Fruit fly (Drosophila melanogaster) whole organism, pupa: Measurements from ENCODE around the gene Tcs3.

Source experiments
- CG10348 ChIP-seq: fragments of 200-800 bp; sonication (Bioruptor generic); IDR thresholded peaks from 2 replicates; pipeline ENCODE4 v1.3.6; 2022; ENCODE audit warnings: missing biosample characterization, missing genetic modification characterization
- CG12605 ChIP-seq: fragments of 200-800 bp; sonication (Bioruptor generic); IDR thresholded peaks from 2 replicates; pipeline ENCODE4 v1.3.6; 2022; ENCODE audit warnings: missing biosample characterization, missing genetic modification characterization
- CG13204 ChIP-seq: fragments of 200-800 bp; sonication (Bioruptor generic); optimal IDR thresholded peaks from 2 replicates; lab custom pipeline; 2018; ENCODE audit warnings: missing biosample characterization, mild to moderate bottlenecking, missing genetic modification characterization, moderate library complexity
- CG14655 ChIP-seq: fragments of 200-800 bp; sonication (Bioruptor generic); optimal IDR thresholded peaks from 3 replicates; lab custom pipeline; 2017; ENCODE audit warnings: mild to moderate bottlenecking, missing biosample characterization, missing genetic modification reagents, missing genetic modification characterization
- CG15710 ChIP-seq: fragments of 200-800 bp; sonication (Bioruptor generic); optimal IDR thresholded peaks from 2 replicates; lab custom pipeline; 2018; ENCODE audit warnings: missing biosample characterization, mild to moderate bottlenecking, missing genetic modification characterization, moderate library complexity
- CG17806 ChIP-seq: fragments of 200-800 bp; sonication (Bioruptor generic); optimal IDR thresholded peaks from 2 replicates; lab custom pipeline; 2018; ENCODE audit warnings: missing biosample characterization, mild to moderate bottlenecking, missing genetic modification characterization, moderate library complexity
- CG32121 ChIP-seq: fragments of 200-800 bp; sonication (Bioruptor generic); IDR thresholded peaks from 2 replicates; pipeline ENCODE4 v1.3.6; 2022; ENCODE audit warnings: missing biosample characterization, missing genetic modification characterization
- CG34367 ChIP-seq: fragments of 200-800 bp; sonication (Bioruptor generic); optimal IDR thresholded peaks from 2 replicates; lab custom pipeline; 2018; ENCODE audit warnings: missing biosample characterization, mild to moderate bottlenecking, missing genetic modification characterization
- CG4496 ChIP-seq: fragments of 200-800 bp; sonication (Bioruptor generic); IDR thresholded peaks from 3 replicates; pipeline ENCODE4 v1.3.6; 2022; ENCODE audit warnings: missing biosample characterization, missing genetic modification characterization
- CG8159 ChIP-seq: fragments of 200-800 bp; sonication (Bioruptor generic); optimal IDR thresholded peaks from 3 replicates; lab custom pipeline; 2018; ENCODE audit warnings: missing biosample characterization, mild to moderate bottlenecking, missing genetic modification characterization, moderate library complexity
- CG8301 ChIP-seq: fragments of 200-800 bp; sonication (Bioruptor generic); optimal IDR thresholded peaks from 2 replicates; lab custom pipeline; 2018; ENCODE audit warnings: missing biosample characterization, mild to moderate bottlenecking, missing genetic modification characterization
- CG9948 ChIP-seq: fragments of 200-800 bp; sonication (Bioruptor generic); optimal IDR thresholded peaks from 2 replicates; lab custom pipeline; 2018; ENCODE audit warnings: missing biosample characterization, mild to moderate bottlenecking, missing genetic modification characterization, moderate library complexity
- D1 ChIP-seq: fragments of 200-800 bp; sonication (Bioruptor generic); optimal IDR thresholded peaks from 2 replicates; lab custom pipeline; 2018; ENCODE audit warnings: missing biosample characterization, mild to moderate bottlenecking, missing genetic modification characterization, moderate library complexity
- EcR ChIP-seq: fragments of 200-800 bp; sonication (Bioruptor generic); optimal IDR thresholded peaks from 3 replicates; lab custom pipeline; 2019; ENCODE audit warnings: missing biosample characterization, missing genetic modification characterization, mild to moderate bottlenecking, moderate library complexity, missing genetic modification reagents
- Ets98B ChIP-seq: fragments of 200-800 bp; sonication (Bioruptor generic); IDR thresholded peaks from 2 replicates; pipeline ENCODE4 v1.3.6; 2022; ENCODE audit warnings: missing biosample characterization, missing genetic modification characterization
- Pif1A ChIP-seq: fragments of 200-800 bp; sonication (Bioruptor generic); optimal IDR thresholded peaks from 3 replicates; lab custom pipeline; 2016; ENCODE audit warnings: missing biosample characterization, missing genetic modification characterization
- Pif1B ChIP-seq: fragments of 200-800 bp; sonication (Bioruptor generic); optimal IDR thresholded peaks from 3 replicates; lab custom pipeline; 2016; ENCODE audit warnings: missing biosample characterization, missing genetic modification characterization
- Snoo ChIP-seq: fragments of 200-800 bp; sonication (Bioruptor generic); optimal IDR thresholded peaks from 3 replicates; lab custom pipeline; 2017; ENCODE audit warnings: missing biosample characterization, mild to moderate bottlenecking, missing genetic modification characterization, inconsistent platforms
- fd96Ca ChIP-seq: fragments of 200-800 bp; sonication (Bioruptor generic); IDR thresholded peaks from 3 replicates; pipeline ENCODE4 v1.3.6; 2022; ENCODE audit warnings: missing biosample characterization, missing genetic modification characterization
- gl ChIP-seq: fragments of 200-800 bp; sonication (Bioruptor generic); optimal IDR thresholded peaks from 2 replicates; lab custom pipeline; 2018; ENCODE audit warnings: missing biosample characterization, mild to moderate bottlenecking, missing genetic modification characterization
- rn ChIP-seq: fragments of 200-800 bp; sonication (Bioruptor generic); IDR thresholded peaks from 2 replicates; pipeline ENCODE4 v1.3.6; 2022; ENCODE audit warnings: missing biosample characterization, missing genetic modification characterization

Tcs3 gene

dm6 chr3L:16384145-16384705, 32.4 kb downstream of the Tcs3 start:
- TF ChIP-seq CG32121 (GFP tag; lab: Robert Waterston, UW) (no peak), CG12605 (GFP tag; lab: Robert Waterston, UW) (peak; percentile 37; the same call in 1 of the 2 replicates), CG4496 (GFP tag; lab: Robert Waterston, UW) (peak; percentile 41; the same call in 1 of the 3 replicates), gl (tag; lab: Kevin White, UChicago) (peak; percentile 18), CG8301 (peak; percentile 12), Ets98B (GFP tag; lab: Robert Waterston, UW) (0 out of 2 replicates have a peak, but pooled peaks have one; percentile 32), fd96Ca (GFP tag; lab: Robert Waterston, UW) (peak; percentile 40; the same call in 1 of the 3 replicates), CG13204 (GFP tag; lab: Kevin White, UChicago) (no peak)

- TF ChIP-seq CG8159 (tag; lab: Kevin White, UChicago) (no peak), rn (GFP tag; lab: Robert Waterston, UW) (no peak), CG32121 (GFP tag; lab: Robert Waterston, UW) (no peak), Pif1B (GFP tag; lab: Kevin White, UChicago) (no peak), CG12605 (GFP tag; lab: Robert Waterston, UW) (0 out of 2 replicates have a peak, but pooled peaks have one; percentile 14), Snoo (no peak), CG9948 (tag; lab: Kevin White, UChicago) (no peak), CG34367 (tag; lab: Kevin White, UChicago) (no peak), gl (tag; lab: Kevin White, UChicago) (no peak), Pif1A (GFP tag; lab: Kevin White, UChicago) (peak; percentile 43), CG8301 (no peak), EcR (GFP tag; lab: Kevin White, UChicago) (peak; percentile 93), CG4496 (GFP tag; lab: Robert Waterston, UW) (0 out of 3 replicates have a peak, but pooled peaks have one; percentile 52), D1 (tag; lab: Kevin White, UChicago) (no peak), CG15710 (tag; lab: Kevin White, UChicago) (no peak), CG10348 (GFP tag; lab: Robert Waterston, UW) (no peak), CG17806 (no peak), Ets98B (GFP tag; lab: Robert Waterston, UW) (no peak), fd96Ca (GFP tag; lab: Robert Waterston, UW) (no peak; the same call in 2 of the 3 replicates), CG13204 (GFP tag; lab: Kevin White, UChicago) (no peak), CG14655 (GFP tag; lab: Kevin White, UChicago) (no peak)
These were observed 33.6 kb downstream of the Tcs3 start for dm6 chr3L:16385252-16385879.

DNA sequence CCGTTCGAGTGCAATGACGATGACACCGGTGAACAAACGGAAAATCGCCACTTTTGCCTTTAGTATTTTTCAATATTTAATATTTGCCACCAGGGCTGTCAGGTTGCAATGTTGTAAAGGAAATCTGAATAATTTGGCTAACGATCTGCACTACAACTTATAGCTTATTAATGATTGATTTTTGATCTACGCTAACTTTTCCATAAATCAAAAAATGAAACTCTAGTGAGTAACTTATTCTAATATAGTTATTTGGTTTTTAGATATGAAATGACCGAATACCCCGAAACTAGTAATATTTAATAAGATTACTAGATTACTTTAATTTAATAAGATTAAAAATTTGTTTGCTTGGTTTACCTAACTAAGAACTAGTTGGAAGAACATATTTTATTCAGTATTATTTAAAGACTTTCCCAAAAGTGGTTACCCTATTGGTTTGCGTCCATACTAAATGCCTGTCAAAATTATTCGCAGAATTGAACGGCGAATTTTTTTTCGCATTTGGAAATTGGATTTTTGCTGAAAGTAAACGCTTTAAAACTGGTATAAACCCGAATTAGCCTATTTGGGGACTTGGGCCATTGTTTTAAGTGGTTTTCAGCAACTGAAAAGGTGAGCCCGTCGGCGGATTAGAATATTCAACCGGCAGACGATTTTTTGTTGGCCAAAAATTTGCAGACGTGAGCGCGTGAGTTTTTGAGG, 34.2 kb downstream of the Tcs3 start, which contains the start of the genes Agpat3 and RAF2:
TSS of gene Agpat3 (minus strand) at position 78 of the 705 bp plus-strand sequence.
TSS of gene RAF2 (plus strand) at position 448 of the 705 bp plus-strand sequence.
- TF ChIP-seq CG9948 (tag; lab: Kevin White, UChicago) (peak; percentile 35), Snoo (no peak), rn (GFP tag; lab: Robert Waterston, UW) (0 out of 2 replicates have a peak, but pooled peaks have one; percentile 13), CG13204 (GFP tag; lab: Kevin White, UChicago) (no peak), Ets98B (GFP tag; lab: Robert Waterston, UW) (no peak), CG17806 (peak; percentile 34), Pif1A (GFP tag; lab: Kevin White, UChicago) (no peak), D1 (tag; lab: Kevin White, UChicago) (no peak), CG12605 (GFP tag; lab: Robert Waterston, UW) (0 out of 2 replicates have a peak, but pooled peaks have one; percentile 5), CG10348 (GFP tag; lab: Robert Waterston, UW) (no peak), CG8159 (tag; lab: Kevin White, UChicago) (peak; percentile 48), fd96Ca (GFP tag; lab: Robert Waterston, UW) (no peak), EcR (GFP tag; lab: Kevin White, UChicago) (no peak), CG15710 (tag; lab: Kevin White, UChicago) (peak; percentile 55), CG34367 (tag; lab: Kevin White, UChicago) (no peak), gl (tag; lab: Kevin White, UChicago) (no peak)

DNA sequence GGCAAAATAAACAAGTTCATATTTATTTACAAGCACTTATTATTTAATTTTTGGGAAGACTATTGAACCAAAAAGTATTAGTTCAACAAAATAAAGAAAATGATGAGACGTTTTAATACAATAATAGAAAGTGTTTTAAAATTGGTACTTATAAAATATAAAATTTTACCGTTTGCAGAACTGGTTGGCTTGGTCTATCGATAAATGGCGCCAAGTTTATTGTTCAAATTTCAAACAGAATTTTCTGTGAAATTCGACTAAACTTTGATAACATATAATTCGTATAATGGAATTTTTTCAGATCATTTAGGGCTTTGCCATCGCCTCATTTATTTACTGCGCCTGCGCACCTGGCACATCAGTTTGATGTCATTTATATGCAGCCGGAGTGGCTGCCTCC, 39.0 kb downstream of the Tcs3 start:
- TF ChIP-seq rn (GFP tag; lab: Robert Waterston, UW) (no peak), CG14655 (GFP tag; lab: Kevin White, UChicago) (no peak), CG4496 (GFP tag; lab: Robert Waterston, UW) (no peak), CG12605 (GFP tag; lab: Robert Waterston, UW) (no peak), CG32121 (GFP tag; lab: Robert Waterston, UW) (no peak)

DNA sequence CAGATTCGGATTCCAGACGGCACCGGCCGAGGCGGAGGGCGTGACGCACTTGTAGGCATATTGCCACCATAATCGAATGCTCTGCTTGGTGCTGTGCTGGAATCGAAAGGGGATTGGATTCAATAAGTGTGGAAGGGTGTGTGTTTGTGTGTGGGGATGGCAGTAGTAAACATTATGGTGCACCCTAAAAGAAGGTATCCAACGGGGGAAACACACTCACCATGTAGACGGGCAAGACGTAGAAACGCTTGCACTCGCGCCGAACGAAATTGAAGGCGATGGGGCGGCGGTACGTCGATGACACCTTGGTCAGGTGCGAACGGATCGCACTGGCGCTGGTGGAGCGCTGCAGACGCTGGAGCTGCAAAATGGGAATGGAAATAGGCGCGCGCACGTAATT, 39.5 kb downstream of the Tcs3 start:
- TF ChIP-seq CG32121 (GFP tag; lab: Robert Waterston, UW) (no peak), CG10348 (GFP tag; lab: Robert Waterston, UW) (no peak), fd96Ca (GFP tag; lab: Robert Waterston, UW) (0 out of 3 replicates have a peak, but pooled peaks have one; percentile 5)
